Worm (Caenorhabditis elegans) whole organism, L4/young adult: ENCODE data around the gene C15C8.4.
A peak's percentile ranks its signal among the peaks of the same experiment; 100 is the strongest.

Experiments
- W03F9.2 ChIP-seq: fragments of 150-350 bp; optimal IDR thresholded peaks from 2 replicates; lab custom pipeline; 2014; ENCODE audit warnings: missing biosample characterization, missing genetic modification characterization
- dao-5 ChIP-seq: sonication (generic microtip); optimal IDR thresholded peaks from 2 replicates; lab custom pipeline; 2016; ENCODE audit warnings: missing genotype, missing genetic modification characterization, moderate library complexity, missing compliant biosample characterization
- him-1 ChIP-seq: sonication (generic microtip); optimal IDR thresholded peaks from 2 replicates; lab custom pipeline; 2016; ENCODE audit warnings: missing genotype, missing genetic modification reagents, missing genetic modification characterization, missing compliant biosample characterization

Gene C15C8.4

ce11 chrV:12763291-12763995, 16.2 kb upstream of the C15C8.4 start, which contains the start of the genes abcf-1 and scc-3:
TSS of gene abcf-1 (minus strand) at chrV:12763375.
TSS of gene scc-3 (plus strand) at chrV:12763945.
- TF ChIP-seq him-1 (tag; lab: Kevin White, UChicago) (no peak), W03F9.2 (tag; lab: Kevin White, UChicago) (peak; percentile 11), dao-5 (tag; lab: Kevin White, UChicago) (no peak)

DNA sequence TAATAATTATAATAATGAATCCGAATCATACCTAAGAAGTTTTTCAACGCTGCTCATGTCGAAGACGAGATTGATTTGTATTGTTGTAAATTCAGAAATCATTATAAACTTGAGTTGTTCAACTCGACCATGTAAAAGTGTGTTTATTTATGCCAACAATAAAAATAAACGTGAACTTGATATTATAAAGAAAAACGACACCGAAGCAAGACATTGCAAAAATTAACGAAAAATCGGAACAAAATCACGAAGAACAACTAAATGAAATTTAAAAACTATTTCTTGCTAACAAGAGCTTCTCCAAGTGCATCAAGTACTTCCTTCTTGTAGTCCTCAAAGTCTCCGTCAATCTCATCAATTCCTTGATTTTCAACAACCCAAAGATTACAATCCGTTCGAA, 13.7 kb upstream of the C15C8.4 start, which contains the start of gene F18E2.15:
Gene F18E2.15 (minus strand): TSS at position 101 of the 400 bp plus-strand sequence.
- TF ChIP-seq him-1 (tag; lab: Kevin White, UChicago) (no peak), W03F9.2 (tag; lab: Kevin White, UChicago) (no peak), dao-5 (tag; lab: Kevin White, UChicago) (no peak)

- TF ChIP-seq him-1 (tag; lab: Kevin White, UChicago): no peak
- no peak for TF ChIP-seq W03F9.2 (tag; lab: Kevin White, UChicago)
- TF ChIP-seq dao-5 (tag; lab: Kevin White, UChicago): no peak
Measured at ce11 chrV:12759660-12760059, 12.4 kb upstream of the C15C8.4 start, which contains the start of gene papl-1. TSS of gene papl-1 (minus strand) at chrV:12759760.

ce11 chrV:12754839-12755238, 7.6 kb upstream of the C15C8.4 start, which contains the start of gene gpa-13:
TSS of gene gpa-13 (minus strand) at chrV:12754939.
- no peak for TF ChIP-seq dao-5 (tag; lab: Kevin White, UChicago)
- TF ChIP-seq him-1 (tag; lab: Kevin White, UChicago): no peak

DNA sequence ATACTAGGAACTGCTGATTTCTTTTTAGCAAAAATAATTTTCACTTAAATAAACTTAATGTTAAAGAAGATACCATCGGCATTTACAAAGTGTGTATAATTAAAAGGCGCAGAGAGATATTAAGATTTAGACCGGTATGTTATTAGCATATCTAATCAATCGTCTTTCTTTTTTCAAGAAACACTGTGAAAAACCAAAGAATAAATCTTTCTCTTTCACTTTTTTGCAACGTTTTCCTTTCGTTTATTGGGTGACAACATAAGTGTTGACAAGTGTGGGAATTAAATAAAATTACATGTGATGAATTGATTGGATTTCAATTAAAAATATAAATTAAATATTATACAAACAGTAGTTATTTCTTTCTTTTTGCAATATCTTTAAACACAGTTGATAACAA, 5.1 kb upstream of the C15C8.4 start, which contains the start of gene C15C8.8:
Gene C15C8.8 (minus strand): TSS at position 101 of the 400 bp plus-strand sequence.
- no peak for TF ChIP-seq dao-5 (tag; lab: Kevin White, UChicago)
- TF ChIP-seq W03F9.2 (tag; lab: Kevin White, UChicago): no peak
- TF ChIP-seq him-1 (tag; lab: Kevin White, UChicago): no peak

DNA sequence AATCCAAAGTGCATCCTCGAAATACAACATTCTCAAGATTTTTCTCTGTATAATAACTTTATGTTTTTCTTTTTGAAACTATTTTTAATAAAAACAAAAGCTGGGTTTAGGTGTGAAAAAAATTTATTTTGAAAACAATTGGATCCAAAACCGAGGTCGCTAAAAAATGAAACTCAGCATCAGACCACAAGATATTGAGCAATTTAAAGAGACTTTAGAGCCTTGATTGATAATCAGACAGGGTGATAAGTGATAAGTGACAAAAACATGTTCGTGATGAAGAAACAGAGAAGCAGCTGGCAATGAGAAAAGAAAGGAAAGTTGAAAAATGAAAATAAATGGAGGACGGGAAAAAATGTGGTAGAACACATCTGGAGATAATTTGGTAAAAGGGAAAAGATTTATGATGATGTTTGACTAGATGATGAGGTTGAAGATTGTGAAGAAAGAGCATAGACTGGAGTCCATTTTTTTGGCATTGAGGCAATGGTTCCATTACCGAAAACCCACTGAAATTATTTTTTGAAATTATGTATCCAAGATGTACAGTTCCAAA, 4.3 kb upstream of the C15C8.4 start, which contains the start of gene C15C8.6:
Gene C15C8.6 (minus strand): TSS at position 51 of the 556 bp plus-strand sequence.
- TF ChIP-seq dao-5 (tag; lab: Kevin White, UChicago) (no peak), him-1 (tag; lab: Kevin White, UChicago) (no peak), W03F9.2 (tag; lab: Kevin White, UChicago) (no peak)

DNA sequence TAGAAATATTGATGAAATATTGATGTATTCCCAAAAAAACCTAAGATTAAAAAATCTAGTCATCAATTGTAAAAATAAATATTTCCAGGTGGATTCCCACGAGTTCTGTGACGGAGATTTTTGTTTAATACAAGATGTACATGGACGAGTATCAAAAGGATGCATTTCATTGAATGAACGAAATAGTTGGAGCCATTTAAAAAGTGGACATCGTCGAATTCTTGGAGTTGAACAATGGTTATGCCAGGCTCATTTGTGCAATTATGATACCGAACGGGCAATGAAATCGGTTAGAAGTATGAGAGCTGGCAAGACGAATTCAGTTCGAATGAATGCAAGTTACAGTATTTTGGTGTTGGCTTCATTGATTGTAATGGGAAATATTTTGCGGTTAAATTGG, 2.3 kb upstream of the C15C8.4 start:
- TF ChIP-seq him-1 (tag; lab: Kevin White, UChicago): no peak
- no peak for TF ChIP-seq W03F9.2 (tag; lab: Kevin White, UChicago)
- no peak for TF ChIP-seq dao-5 (tag; lab: Kevin White, UChicago)

DNA sequence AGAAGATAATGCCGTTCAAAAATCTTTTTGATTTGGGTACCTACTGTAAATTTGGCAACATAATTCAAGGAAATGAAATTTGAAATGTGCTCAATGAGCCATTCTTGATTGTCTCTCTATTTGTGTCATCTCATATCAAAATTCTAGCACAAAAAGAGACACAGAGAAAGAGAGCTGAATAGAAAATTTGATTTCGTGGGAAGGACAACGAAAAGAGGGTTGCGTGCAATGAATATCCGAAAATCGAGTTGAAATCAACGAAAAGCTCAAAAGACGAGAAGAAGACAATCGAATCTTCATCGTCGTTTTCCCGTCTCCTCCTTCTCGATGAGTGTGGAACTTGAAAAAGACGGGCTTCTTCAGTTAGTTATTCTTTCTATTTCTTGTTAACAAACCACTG, 593 bp upstream of the C15C8.4 start, which contains the start of gene C15C8.5:
Gene C15C8.5 (plus strand): TSS at position 152 of the 400 bp plus-strand sequence.
- TF ChIP-seq dao-5 (tag; lab: Kevin White, UChicago): no peak
- no peak for TF ChIP-seq him-1 (tag; lab: Kevin White, UChicago)
- TF ChIP-seq W03F9.2 (tag; lab: Kevin White, UChicago): no peak

DNA sequence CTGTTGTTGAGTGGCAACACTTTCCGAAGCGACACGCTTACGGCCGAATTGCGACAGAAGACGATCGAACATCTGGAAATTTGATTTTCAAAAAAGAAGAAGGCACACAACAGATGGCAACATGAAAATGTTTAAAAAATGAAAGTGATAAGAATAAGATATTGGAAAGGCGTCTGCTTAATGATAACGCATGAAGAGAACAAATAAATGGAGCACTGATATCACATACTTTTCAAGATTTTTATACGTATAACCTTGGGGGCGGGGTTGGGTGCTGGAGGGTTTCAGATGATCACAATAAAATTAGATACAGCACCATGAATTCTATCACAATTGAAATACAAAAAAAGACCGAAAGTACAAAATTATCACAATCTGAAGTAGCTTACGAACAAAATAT, 2.3 kb downstream of the C15C8.4 start, which contains the start of gene C15C8.7:
Gene C15C8.7 (minus strand): TSS at position 72 of the 400 bp plus-strand sequence.
- TF ChIP-seq him-1 (tag; lab: Kevin White, UChicago) (no peak), W03F9.2 (tag; lab: Kevin White, UChicago) (no peak), dao-5 (tag; lab: Kevin White, UChicago) (no peak)

DNA sequence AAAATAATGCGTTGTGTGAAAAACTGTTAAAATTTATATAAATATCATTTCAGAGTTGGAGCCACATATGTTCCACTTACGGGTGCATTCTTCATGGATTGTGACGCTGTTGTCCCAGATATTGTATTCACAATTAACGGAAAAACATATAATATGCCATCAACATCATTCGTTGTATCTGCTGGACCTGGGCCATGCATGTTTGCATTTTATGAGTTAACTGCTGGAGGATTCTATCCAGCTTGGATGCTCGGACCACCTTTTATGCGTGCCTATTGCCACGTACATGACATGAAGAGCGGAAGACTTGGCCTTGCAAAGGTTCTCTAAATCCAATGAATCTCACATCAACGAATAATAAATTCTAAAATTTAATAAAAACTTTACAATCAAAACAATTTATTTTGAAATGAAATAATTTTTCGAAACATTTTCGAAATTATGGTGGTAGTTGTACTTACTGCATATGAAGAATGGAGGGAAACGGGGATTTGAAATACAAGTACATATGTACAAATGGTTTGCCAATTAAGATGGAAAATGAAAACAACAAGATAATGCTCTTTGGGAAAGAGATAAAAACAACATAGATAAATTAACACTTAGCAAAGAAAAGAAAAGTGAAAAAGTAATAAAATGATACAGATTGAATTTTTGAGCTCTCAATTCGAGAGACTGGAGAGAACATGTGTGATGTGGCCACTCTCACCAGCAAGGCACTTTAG, 3.3 kb downstream of the C15C8.4 start:
- TF ChIP-seq him-1 (tag; lab: Kevin White, UChicago) (no peak), dao-5 (tag; lab: Kevin White, UChicago) (no peak), W03F9.2 (tag; lab: Kevin White, UChicago) (no peak)

ce11 chrV:12741684-12742083, 5.6 kb downstream of the C15C8.4 start, which contains the start of gene hrg-7:
TSS of gene hrg-7 (plus strand) at chrV:12742041.
- TF ChIP-seq him-1 (tag; lab: Kevin White, UChicago) (no peak), dao-5 (tag; lab: Kevin White, UChicago) (no peak), W03F9.2 (tag; lab: Kevin White, UChicago) (no peak)

ce11 chrV:12736166-12736753, 11.0 kb downstream of the C15C8.4 start, which contains the start of gene cky-1:
TSS of gene cky-1 (plus strand) at chrV:12736703.
- TF ChIP-seq dao-5 (tag; lab: Kevin White, UChicago): no peak
- no peak for TF ChIP-seq him-1 (tag; lab: Kevin White, UChicago)
- no peak for TF ChIP-seq W03F9.2 (tag; lab: Kevin White, UChicago)
